Worm (Caenorhabditis elegans): ENCODE measurements around the gene sek-6.

The sek-6 gene

DNA sequence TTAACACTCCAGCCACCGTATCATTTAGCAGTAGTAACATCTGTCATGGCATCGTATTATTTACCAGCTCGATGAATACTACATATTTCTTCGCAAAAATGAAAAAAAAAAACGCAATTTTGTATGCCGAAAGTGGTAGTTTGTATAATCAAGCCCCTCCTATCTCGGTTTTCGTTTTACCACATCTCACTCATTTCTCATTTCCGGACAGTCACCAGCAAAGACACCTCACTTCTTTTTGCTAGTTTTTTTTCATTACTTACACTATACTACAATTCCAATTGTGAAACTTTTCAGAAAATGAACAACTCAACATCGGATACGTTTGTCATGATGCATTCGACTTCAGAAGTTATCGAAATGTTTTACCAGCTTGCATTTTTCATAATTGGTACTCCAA lies 18.2 kb downstream of the sek-6 start, which contains the start of gene gnrr-3:
TSS of gene gnrr-3 (plus strand) at position 301 of the 400 bp plus-strand sequence.
- TF ChIP-seq nhr-12 (tag; optimal IDR thresholded peaks at IDR 0.05) (no peak), ces-1 (GFP tag; optimal IDR thresholded peaks at IDR 0.05) (no peak), M03D4.4 (tag; optimal IDR thresholded peaks at IDR 0.05) (no peak), unc-62 (GFP tag; optimal IDR thresholded peaks at IDR 0.05) (no peak), ceh-43 (GFP tag; optimal IDR thresholded peaks at IDR 0.05) (no peak), flh-1 (GFP tag; optimal IDR thresholded peaks at IDR 0.05) (no peak), mls-2 (tag; optimal IDR thresholded peaks at IDR 0.05) (no peak), elt-1 (tag; optimal IDR thresholded peaks at IDR 0.05; ENCODE audit: borderline replicate concordance, insufficient read depth) (no peak), drap-1 (GFP tag; optimal IDR thresholded peaks at IDR 0.05) (no peak), snpc-4 (tag; optimal IDR thresholded peaks at IDR 0.05) (no peak), elt-3 (tag; optimal IDR thresholded peaks at IDR 0.05) (no peak), sptf-1 (tag; optimal IDR thresholded peaks at IDR 0.05) (no peak), lin-13 (tag; optimal IDR thresholded peaks at IDR 0.05) (no peak), ham-2 (GFP tag; optimal IDR thresholded peaks at IDR 0.05) (no peak), ztf-11 (tag; optimal IDR thresholded peaks at IDR 0.05) (no peak), mab-5 (tag; optimal IDR thresholded peaks at IDR 0.05) (no peak)

DNA sequence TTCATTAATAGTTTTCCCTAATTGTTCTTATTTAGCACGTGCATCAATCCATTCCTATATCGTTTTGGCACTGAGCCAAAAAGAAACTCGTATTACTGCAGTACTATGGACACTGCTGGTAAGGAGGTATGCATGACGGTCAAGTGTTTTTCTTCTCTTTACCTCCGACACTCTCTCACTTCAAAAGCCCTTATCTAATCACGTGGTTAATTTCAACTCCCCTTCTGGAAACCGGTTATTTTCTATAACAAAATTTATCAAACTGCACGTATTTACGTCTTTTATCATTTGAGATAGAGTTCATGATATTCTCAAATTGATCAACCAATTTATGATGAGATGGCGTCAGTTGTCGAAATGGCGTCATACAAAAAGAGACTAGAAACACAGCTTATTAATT lies 20.7 kb downstream of the sek-6 start:
- no peak for TF ChIP-seq lin-13 (tag; optimal IDR thresholded peaks at IDR 0.05)
- no peak for TF ChIP-seq nhr-237 (tag; optimal IDR thresholded peaks at IDR 0.05)
- no peak for TF ChIP-seq sptf-1 (tag; optimal IDR thresholded peaks at IDR 0.05)
- TF ChIP-seq ces-1 (GFP tag; optimal IDR thresholded peaks at IDR 0.05): no peak
- TF ChIP-seq drap-1 (GFP tag; optimal IDR thresholded peaks at IDR 0.05): no peak
- no peak for TF ChIP-seq flh-1 (GFP tag; optimal IDR thresholded peaks at IDR 0.05)
- no peak for TF ChIP-seq lin-32 (GFP tag; optimal IDR thresholded peaks at IDR 0.05)
- TF ChIP-seq nhr-76 (tag; optimal IDR thresholded peaks at IDR 0.05): no peak
- TF ChIP-seq ceh-43 (GFP tag; optimal IDR thresholded peaks at IDR 0.05): no peak
- TF ChIP-seq M03D4.4 (tag; optimal IDR thresholded peaks at IDR 0.05): no peak
- TF ChIP-seq elt-1 (tag; optimal IDR thresholded peaks at IDR 0.05; ENCODE audit: borderline replicate concordance, insufficient read depth): no peak
- TF ChIP-seq zip-8 (tag; optimal IDR thresholded peaks at IDR 0.05): no peak
- no peak for TF ChIP-seq ceh-83 (GFP tag; optimal IDR thresholded peaks at IDR 0.05)
- TF ChIP-seq unc-120 (tag; optimal IDR thresholded peaks at IDR 0.05; ENCODE audit: poor library complexity, severe bottlenecking): no peak
- no peak for TF ChIP-seq tbx-8 (GFP tag; optimal IDR thresholded peaks at IDR 0.05)
- TF ChIP-seq mep-1 (tag; optimal IDR thresholded peaks at IDR 0.05): no peak
- TF ChIP-seq mls-2 (tag; optimal IDR thresholded peaks at IDR 0.05): no peak
- no peak for TF ChIP-seq blmp-1 (tag; optimal IDR thresholded peaks at IDR 0.05)
- no peak for TF ChIP-seq unc-39 (tag; optimal IDR thresholded peaks at IDR 0.05)
- TF ChIP-seq mab-5 (tag; optimal IDR thresholded peaks at IDR 0.05): no peak

DNA sequence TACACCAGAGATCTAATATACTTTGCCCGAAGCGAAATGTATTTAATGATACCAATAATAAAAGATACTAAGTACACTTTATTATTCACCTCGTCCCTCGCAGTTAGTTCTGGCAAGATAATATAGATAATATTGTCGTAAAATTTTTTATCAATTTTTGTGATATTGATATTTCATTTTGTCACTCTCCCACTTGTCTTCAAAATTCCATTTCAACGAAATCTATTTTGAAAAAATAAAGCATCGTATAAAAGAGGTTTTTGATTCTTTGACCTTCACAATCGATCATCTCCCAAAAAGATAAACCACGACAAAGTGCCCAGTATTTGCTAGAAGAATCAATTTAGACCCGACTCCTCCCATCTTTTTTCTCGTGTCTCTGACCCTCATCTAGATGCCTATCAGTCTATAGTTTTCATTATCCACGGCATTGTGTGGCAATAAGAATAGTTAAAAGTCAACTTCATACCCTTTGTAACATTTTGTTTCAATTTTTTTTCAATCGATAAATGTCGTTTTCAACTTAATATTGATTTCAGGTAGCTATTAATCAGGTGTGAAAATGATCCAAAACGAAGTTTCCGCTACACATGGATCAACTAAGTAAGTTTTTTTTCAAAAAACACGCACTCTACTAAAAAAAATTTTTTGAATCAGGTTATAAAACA lies 22.9 kb downstream of the sek-6 start, which contains the start of gene cbs-1:
TSS of gene cbs-1 (plus strand) at position 534 of the 668 bp plus-strand sequence.
- TF ChIP-seq nhr-76 (tag; optimal IDR thresholded peaks at IDR 0.05): no peak

DNA sequence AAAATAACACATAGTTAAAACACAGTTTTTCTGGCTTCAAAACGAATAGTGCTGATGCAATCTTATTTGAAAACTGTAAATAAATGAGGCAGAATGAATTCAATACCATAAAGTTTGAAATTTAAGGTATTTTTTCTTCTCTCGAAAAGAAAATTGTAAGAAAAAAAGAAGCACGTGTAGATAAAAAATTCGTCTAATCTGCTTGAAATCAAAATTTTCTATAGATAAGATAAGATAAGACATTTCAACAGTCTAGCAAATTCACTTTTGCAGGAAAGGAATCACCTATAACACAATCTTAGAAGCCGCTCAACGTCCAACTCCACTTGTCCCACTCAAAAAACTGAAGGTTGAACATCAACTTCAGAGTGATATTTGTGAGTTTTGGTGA lies 23.5 kb downstream of the sek-6 start:
- no peak for TF ChIP-seq flh-1 (GFP tag; optimal IDR thresholded peaks at IDR 0.05)
- no peak for TF ChIP-seq elt-3 (tag; optimal IDR thresholded peaks at IDR 0.05)
- no peak for TF ChIP-seq cnd-1 (tag; optimal IDR thresholded peaks at IDR 0.05)
- no peak for TF ChIP-seq nhr-12 (tag; optimal IDR thresholded peaks at IDR 0.05)
- TF ChIP-seq mab-5 (tag; optimal IDR thresholded peaks at IDR 0.05): no peak
- TF ChIP-seq ham-2 (GFP tag; optimal IDR thresholded peaks at IDR 0.05): no peak
- no peak for TF ChIP-seq mls-2 (tag; optimal IDR thresholded peaks at IDR 0.05)

DNA sequence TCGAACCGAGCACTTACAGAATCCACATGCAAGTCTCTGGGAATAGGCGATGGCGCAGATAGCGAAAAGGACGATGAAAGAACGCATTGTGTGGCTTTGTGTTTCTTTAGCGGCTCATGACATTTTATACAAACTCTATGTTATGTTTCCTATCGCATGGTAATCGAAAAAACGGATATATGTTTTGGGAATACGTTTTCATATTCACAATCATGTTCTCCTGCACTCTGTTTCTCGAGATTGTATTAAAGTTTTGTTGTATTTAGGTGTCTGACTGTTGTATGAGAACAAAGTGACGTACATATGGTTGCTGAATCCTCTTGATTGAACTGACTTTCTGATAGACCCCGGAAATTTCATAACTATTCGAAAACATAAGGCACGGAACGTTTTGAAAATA lies 27.4 kb downstream of the sek-6 start, which contains the start of gene ZC373.2:
TSS of gene ZC373.2 (minus strand) at position 101 of the 400 bp plus-strand sequence.
- TF ChIP-seq lsy-2 (tag; optimal IDR thresholded peaks at IDR 0.05) (no peak), snpc-4 (tag; optimal IDR thresholded peaks at IDR 0.05) (no peak), nhr-237 (tag; optimal IDR thresholded peaks at IDR 0.05) (no peak), hlh-1 (tag; optimal IDR thresholded peaks at IDR 0.05) (no peak), ztf-11 (tag; optimal IDR thresholded peaks at IDR 0.05) (no peak), ceh-83 (GFP tag; optimal IDR thresholded peaks at IDR 0.05) (no peak), M03D4.4 (tag; optimal IDR thresholded peaks at IDR 0.05) (no peak), ces-1 (GFP tag; optimal IDR thresholded peaks at IDR 0.05) (no peak), lin-32 (GFP tag; optimal IDR thresholded peaks at IDR 0.05) (no peak), sem-2 (GFP tag; optimal IDR thresholded peaks at IDR 0.05) (no peak), mab-5 (tag; optimal IDR thresholded peaks at IDR 0.05) (no peak), nhr-12 (tag; optimal IDR thresholded peaks at IDR 0.05) (no peak)

Measured in whole organism, mixed stage, embryonic.